Fruit fly (Drosophila melanogaster) whole organism: ENCODE measurements around the gene CG10793.

ENCODE experiments used
- CG8478 ChIP-seq: fragments of >200 bp; optimal IDR thresholded peaks from 2 replicates; lab custom pipeline; 2018; ENCODE audit warnings: inconsistent platforms
- EcR ChIP-seq, 2 experiments: fragments of >200 bp; optimal IDR thresholded peaks; 2 replicates each; lab custom pipeline; 2017; ENCODE audit warnings: missing biosample characterization in 2 of 2, missing genetic modification characterization in 2 of 2, missing genetic modification reagents in 2 of 2
- usp ChIP-seq: fragments of >200 bp; optimal IDR thresholded peaks from 2 replicates; lab custom pipeline; 2017; ENCODE audit warnings: missing biosample characterization, missing genetic modification characterization, mixed read lengths

- TF ChIP-seq usp (no peak), CG8478 (no peak), EcR (GFP tag; optimal IDR thresholded peaks at IDR 0.05; lab: Kevin White, UChicago) (no peak)
Observed at dm6 chrX:3328980-3329379, 12.8 kb upstream of the CG10793 start.
